Fruit fly (Drosophila melanogaster) whole organism, embryonic: ENCODE data around the gene CG31288.

Experiments used
- Blimp-1 ChIP-seq: fragments of 200-800 bp; sonication (Bioruptor generic); optimal IDR thresholded peaks from 3 replicates; lab custom pipeline; 2018; ENCODE audit warnings: missing biosample characterization, missing genetic modification characterization, mild to moderate bottlenecking, moderate library complexity, missing genetic modification reagents
- C15 ChIP-seq: fragments of 200-800 bp; sonication (Bioruptor generic); IDR thresholded peaks from 3 replicates; pipeline ENCODE4 v1.3.6; 2022; ENCODE audit warnings: missing biosample characterization, missing genetic modification characterization
- CG10209 ChIP-seq: fragments of 200-800 bp; sonication (Bioruptor generic); optimal IDR thresholded peaks from 3 replicates; lab custom pipeline; 2017; ENCODE audit warnings: missing biosample characterization, mild to moderate bottlenecking, missing genetic modification characterization, missing genetic modification reagents
- CG1024 ChIP-seq: fragments of 200-800 bp; sonication (Bioruptor generic); IDR thresholded peaks from 2 replicates; pipeline ENCODE4 v1.3.6; 2022; ENCODE audit warnings: missing biosample characterization, missing genetic modification characterization
- CG10366 ChIP-seq: fragments of 200-800 bp; sonication (Bioruptor generic); IDR thresholded peaks from 2 replicates; pipeline ENCODE4 v1.3.6; 2022; ENCODE audit warnings: missing biosample characterization, missing genetic modification characterization
- CG11247 ChIP-seq: fragments of 200-800 bp; sonication (Bioruptor generic); IDR thresholded peaks from 2 replicates; pipeline ENCODE4 v1.3.6; 2022; ENCODE audit warnings: missing biosample characterization, missing genetic modification characterization
- CG13775 ChIP-seq: fragments of 200-800 bp; sonication (Bioruptor generic); optimal IDR thresholded peaks from 3 replicates; lab custom pipeline; 2017; ENCODE audit warnings: missing biosample characterization, mild to moderate bottlenecking, missing genetic modification characterization
- CG1603 ChIP-seq: fragments of 200-800 bp; sonication (Bioruptor generic); optimal IDR thresholded peaks from 2 replicates; lab custom pipeline; 2019; ENCODE audit warnings: missing biosample characterization, mild to moderate bottlenecking, missing genetic modification characterization, moderate library complexity
- CG16863 ChIP-seq: fragments of 200-800 bp; sonication (Bioruptor generic); optimal IDR thresholded peaks from 3 replicates; lab custom pipeline; 2016; ENCODE audit warnings: missing biosample characterization, missing genetic modification characterization
- CG17568 ChIP-seq: fragments of 200-800 bp; sonication (Bioruptor generic); optimal IDR thresholded peaks from 2 replicates; lab custom pipeline; 2018; ENCODE audit warnings: missing biosample characterization, mild to moderate bottlenecking, missing genetic modification characterization, moderate library complexity
- CG17912 ChIP-seq: fragments of 200-800 bp; sonication (Bioruptor generic); optimal IDR thresholded peaks from 2 replicates; lab custom pipeline; 2018; ENCODE audit warnings: missing biosample characterization, mild to moderate bottlenecking, missing genetic modification characterization
- CG3847 ChIP-seq: fragments of 200-800 bp; sonication (Bioruptor generic); IDR thresholded peaks from 2 replicates; pipeline ENCODE4 v1.3.6; 2022; ENCODE audit warnings: missing biosample characterization, missing genetic modification characterization
- CG4282 ChIP-seq: fragments of 200-800 bp; sonication (Bioruptor generic); optimal IDR thresholded peaks from 2 replicates; lab custom pipeline; 2016; ENCODE audit warnings: missing biosample characterization, missing genetic modification characterization
- CG4730 ChIP-seq: fragments of 200-800 bp; sonication (Bioruptor generic); IDR thresholded peaks from 2 replicates; pipeline ENCODE4 v1.3.6; 2022; ENCODE audit warnings: missing biosample characterization, missing genetic modification characterization
- CG6654 ChIP-seq: fragments of 200-800 bp; sonication (Bioruptor generic); optimal IDR thresholded peaks from 2 replicates; lab custom pipeline; 2017; ENCODE audit warnings: missing biosample characterization, mild to moderate bottlenecking, missing genetic modification characterization
- CG9817 ChIP-seq: fragments of 200-800 bp; sonication (Bioruptor generic); optimal IDR thresholded peaks from 2 replicates; lab custom pipeline; 2018; ENCODE audit warnings: missing biosample characterization, mild to moderate bottlenecking, missing genetic modification characterization, moderate library complexity
- CG9876 ChIP-seq: fragments of 200-800 bp; sonication (Bioruptor generic); optimal IDR thresholded peaks from 2 replicates; lab custom pipeline; 2016; ENCODE audit warnings: missing biosample characterization, missing genetic modification characterization
- Dek ChIP-seq: fragments of 200-800 bp; sonication (Bioruptor generic); optimal IDR thresholded peaks from 3 replicates; lab custom pipeline; 2019; ENCODE audit warnings: missing biosample characterization, mild to moderate bottlenecking, missing genetic modification characterization, moderate library complexity
- H2.0 ChIP-seq: fragments of 200-800 bp; sonication (Bioruptor generic); IDR thresholded peaks from 2 replicates; pipeline ENCODE4 v1.3.6; 2022; ENCODE audit warnings: missing biosample characterization, missing genetic modification characterization
- HLHmδ ChIP-seq: fragments of 200-800 bp; sonication (Bioruptor generic); optimal IDR thresholded peaks from 2 replicates; lab custom pipeline; 2018; ENCODE audit warnings: missing biosample characterization, mild to moderate bottlenecking, missing genetic modification characterization, moderate library complexity
- HmgD ChIP-seq: fragments of 200-800 bp; sonication (Bioruptor generic); optimal IDR thresholded peaks from 3 replicates; lab custom pipeline; 2016; ENCODE audit warnings: missing biosample characterization, missing genetic modification characterization
- Hr39 ChIP-seq: fragments of >200 bp; optimal IDR thresholded peaks from 2 replicates; lab custom pipeline; 2017
- Lim3 ChIP-seq: fragments of 200-800 bp; sonication (Bioruptor generic); IDR thresholded peaks from 2 replicates; pipeline ENCODE4 v1.3.6; 2022; ENCODE audit warnings: missing biosample characterization, missing genetic modification characterization
- Neu2 ChIP-seq: fragments of 200-800 bp; sonication (Bioruptor generic); optimal IDR thresholded peaks from 3 replicates; lab custom pipeline; 2016; ENCODE audit warnings: missing biosample characterization, missing genetic modification characterization, borderline replicate concordance
- Nf-YC ChIP-seq: fragments of 200-800 bp; optimal IDR thresholded peaks from 3 replicates; lab custom pipeline; 2019; ENCODE audit warnings: missing biosample characterization, mild to moderate bottlenecking, missing genetic modification characterization, moderate library complexity
- Oaz ChIP-seq: fragments of 200-800 bp; sonication (Bioruptor generic); IDR thresholded peaks from 2 replicates; pipeline ENCODE4 v1.3.6; 2022; ENCODE audit warnings: missing biosample characterization, missing genetic modification characterization
- PHDP ChIP-seq: fragments of 200-800 bp; sonication (Bioruptor generic); optimal IDR thresholded peaks from 3 replicates; lab custom pipeline; 2018; ENCODE audit warnings: missing biosample characterization, mild to moderate bottlenecking, missing genetic modification characterization, moderate library complexity
- Usf ChIP-seq: fragments of 200-800 bp; sonication (Bioruptor generic); optimal IDR thresholded peaks from 2 replicates; lab custom pipeline; 2017; ENCODE audit warnings: missing genotype, missing biosample characterization, missing genetic modification characterization
- YL-1 ChIP-seq: fragments of 200-800 bp; sonication (Bioruptor generic); optimal IDR thresholded peaks from 3 replicates; lab custom pipeline; 2017; ENCODE audit warnings: missing biosample characterization, mild to moderate bottlenecking, missing genetic modification characterization
- ab ChIP-seq: fragments of 200-800 bp; sonication (Bioruptor generic); optimal IDR thresholded peaks from 2 replicates; lab custom pipeline; 2016; ENCODE audit warnings: missing biosample characterization, missing genetic modification characterization
- bab2 ChIP-seq: fragments of 200-800 bp; sonication (Bioruptor generic); optimal IDR thresholded peaks from 2 replicates; lab custom pipeline; 2016; ENCODE audit warnings: missing biosample characterization, missing genetic modification characterization
- bowl ChIP-seq: fragments of 200-800 bp; sonication (Bioruptor generic); IDR thresholded peaks from 2 replicates; pipeline ENCODE4 v1.3.6; 2022; ENCODE audit warnings: missing biosample characterization, missing genetic modification characterization
- dmrt11E ChIP-seq: fragments of 200-800 bp; sonication (Bioruptor generic); optimal IDR thresholded peaks from 3 replicates; lab custom pipeline; 2018; ENCODE audit warnings: missing biosample characterization, mild to moderate bottlenecking, missing genetic modification characterization, moderate library complexity
- emc ChIP-seq: fragments of 200-800 bp; sonication (Bioruptor generic); optimal IDR thresholded peaks from 2 replicates; lab custom pipeline; 2016; ENCODE audit warnings: missing biosample characterization, missing genetic modification characterization
- hb ChIP-seq: fragments of 200-800 bp; sonication (Bioruptor generic); IDR thresholded peaks from 3 replicates; pipeline ENCODE4 v1.3.6; 2022; ENCODE audit warnings: missing biosample characterization, missing genetic modification characterization; ENCODE audit not compliant: partially characterized antibody
- hkb ChIP-seq, 2 experiments: fragments of 200-800 bp in 1 of 2; fragments of >200 bp in 1 of 2; sonication (Bioruptor generic) in 1 of 2; IDR thresholded peaks in 1 of 2; optimal IDR thresholded peaks in 1 of 2; 2 replicates each; pipeline versions ENCODE4 v1.3.6 to Lab custom; 2017 to 2022; ENCODE audit warnings: missing biosample characterization in 1 of 2, missing genetic modification characterization in 1 of 2
- ind ChIP-seq: fragments of 200-800 bp; sonication (Bioruptor generic); optimal IDR thresholded peaks from 3 replicates; lab custom pipeline; 2016; ENCODE audit warnings: missing biosample characterization, missing genetic modification characterization
- jing ChIP-seq: fragments of 200-800 bp; sonication (Bioruptor generic); optimal IDR thresholded peaks from 2 replicates; lab custom pipeline; 2018; ENCODE audit warnings: missing biosample characterization, mild to moderate bottlenecking, missing genetic modification characterization
- knrl ChIP-seq: fragments of 200-800 bp; sonication (Bioruptor generic); IDR thresholded peaks from 3 replicates; pipeline ENCODE4 v1.3.6; 2022; ENCODE audit warnings: missing biosample characterization, missing genetic modification characterization; ENCODE audit not compliant: partially characterized antibody
- lab ChIP-seq: fragments of 200-800 bp; sonication (Bioruptor generic); optimal IDR thresholded peaks from 3 replicates; lab custom pipeline; 2017; ENCODE audit warnings: missing biosample characterization, missing genetic modification characterization, mild to moderate bottlenecking, moderate library complexity, missing genetic modification reagents
- maf-S ChIP-seq: fragments of 200-800 bp; sonication (Bioruptor generic); optimal IDR thresholded peaks from 2 replicates; lab custom pipeline; 2016; ENCODE audit warnings: missing biosample characterization, missing genetic modification characterization
- onecut ChIP-seq: fragments of 200-800 bp; sonication (Bioruptor generic); IDR thresholded peaks from 2 replicates; pipeline ENCODE4 v1.3.6; 2022; ENCODE audit warnings: missing biosample characterization, missing genetic modification characterization
- pum ChIP-seq: fragments of 200-800 bp; sonication (Bioruptor generic); optimal IDR thresholded peaks from 2 replicates; lab custom pipeline; 2016; ENCODE audit warnings: missing biosample characterization, missing genetic modification characterization
- slbo ChIP-seq: fragments of 200-800 bp; sonication (Bioruptor generic); IDR thresholded peaks from 2 replicates; pipeline ENCODE4 v1.3.6; 2022; ENCODE audit warnings: missing biosample characterization, missing genetic modification characterization
- slp2 ChIP-seq: fragments of 200-800 bp; sonication (Bioruptor generic); optimal IDR thresholded peaks from 2 replicates; lab custom pipeline; 2016; ENCODE audit warnings: missing biosample characterization, missing genetic modification characterization
- so ChIP-seq: fragments of 200-800 bp; sonication (Bioruptor generic); IDR thresholded peaks from 3 replicates; pipeline ENCODE4 v1.3.6; 2022; ENCODE audit warnings: missing biosample characterization, missing genetic modification characterization
- tap ChIP-seq: fragments of 200-800 bp; optimal IDR thresholded peaks from 3 replicates; lab custom pipeline; 2019; ENCODE audit warnings: missing biosample characterization, mild to moderate bottlenecking, missing genetic modification characterization, moderate library complexity
- tna ChIP-seq: fragments of 200-800 bp; sonication (Bioruptor generic); IDR thresholded peaks from 2 replicates; pipeline ENCODE4 v1.3.6; 2022; ENCODE audit warnings: missing biosample characterization, missing genetic modification characterization; ENCODE audit not compliant: partially characterized antibody
- usp ChIP-seq: fragments of >200 bp; optimal IDR thresholded peaks from 2 replicates; lab custom pipeline; 2017; ENCODE audit warnings: missing biosample characterization, missing genetic modification characterization
- zen ChIP-seq: fragments of 200-800 bp; sonication (Bioruptor generic); optimal IDR thresholded peaks from 3 replicates; lab custom pipeline; 2018; ENCODE audit warnings: missing biosample characterization, mild to moderate bottlenecking, missing genetic modification characterization, moderate library complexity

CG31288 gene

dm6 chr3R:25258628-25259240 lies 40.6 kb downstream of the CG31288 start, which contains the start of gene CG11857 (continued):
- TF ChIP-seq CG3847 (GFP tag; lab: Robert Waterston, UW) (peak; percentile 99), slbo (peak; percentile 100), zen (tag; lab: Kevin White, UChicago) (peak; percentile 99), ind (peak; percentile 99), slp2 (peak; percentile 96), PHDP (tag; lab: Kevin White, UChicago) (peak; percentile 97), Blimp-1 (GFP tag; lab: Kevin White, UChicago) (peak; percentile 95), YL-1 (GFP tag; lab: Kevin White, UChicago) (peak; percentile 97), bowl (GFP tag; lab: Robert Waterston, UW) (peak; percentile 92), CG11247 (GFP tag; lab: Robert Waterston, UW) (peak; percentile 99), so (peak; percentile 97), HmgD (GFP tag; lab: Kevin White, UChicago) (peak; percentile 95), H2.0 (peak; percentile 99), Hr39 (lab: Kevin White, UChicago) (no peak), ab (GFP tag; lab: Kevin White, UChicago) (peak; percentile 91), Neu2 (GFP tag; lab: Kevin White, UChicago) (peak; percentile 83), CG1024 (GFP tag; lab: Robert Waterston, UW) (peak; percentile 95), dmrt11E (peak; percentile 98), Oaz (GFP tag; lab: Robert Waterston, UW) (peak; percentile 98), CG10209 (peak; percentile 97), hkb (optimal IDR thresholded peaks at IDR 0.05; lab: Kevin White, UChicago) (no peak), hkb (GFP tag; IDR thresholded peaks at IDR 0.05; lab: Robert Waterston, UW) (peak; percentile 98), pum (GFP tag; lab: Kevin White, UChicago) (peak; percentile 99), C15 (GFP tag; lab: Robert Waterston, UW) (peak; percentile 98), jing (GFP tag; lab: Kevin White, UChicago) (peak; percentile 94), CG1603 (tag; lab: Kevin White, UChicago) (peak; percentile 97), CG13775 (peak; percentile 98), CG9817 (tag; lab: Kevin White, UChicago) (peak; percentile 99), lab (GFP tag; lab: Kevin White, UChicago) (peak; percentile 98), bab2 (peak; percentile 98), Nf-YC (tag; lab: Kevin White, UChicago) (peak; percentile 87), Lim3 (GFP tag; lab: Robert Waterston, UW) (peak; percentile 95), emc (GFP tag; lab: Kevin White, UChicago) (peak; percentile 94), CG6654 (peak; percentile 88), CG10366 (GFP tag; lab: Robert Waterston, UW) (peak; percentile 99), usp (GFP tag; lab: Kevin White, UChicago) (no peak), onecut (peak; percentile 93), CG4282 (GFP tag; lab: Kevin White, UChicago) (peak; percentile 96), CG9876 (GFP tag; lab: Kevin White, UChicago) (peak; percentile 96), tna (GFP tag; lab: Robert Waterston, UW) (peak; percentile 99), Dek (peak; percentile 98), Usf (GFP tag; lab: Kevin White, UChicago) (peak; percentile 96), CG16863 (peak; percentile 96), CG17568 (GFP tag; lab: Kevin White, UChicago) (no peak), CG17912 (GFP tag; lab: Kevin White, UChicago) (peak; percentile 90), HLHmδ (GFP tag; lab: Kevin White, UChicago) (peak; percentile 12), hb (peak; percentile 100), CG4730 (peak; percentile 99), tap (tag; lab: Kevin White, UChicago) (peak; percentile 95), maf-S (peak; percentile 98), knrl (GFP tag; lab: Robert Waterston, UW) (peak; percentile 100)
